Fruit fly (Drosophila melanogaster) whole organism, pupa: ENCODE results near the gene pps.

Source experiments
- CG10348 ChIP-seq: fragments of 200-800 bp; sonication (Bioruptor generic); IDR thresholded peaks from 2 replicates; pipeline ENCODE4 v1.3.6; 2022; ENCODE audit warnings: missing biosample characterization, missing genetic modification characterization
- CG13204 ChIP-seq: fragments of 200-800 bp; sonication (Bioruptor generic); optimal IDR thresholded peaks from 2 replicates; lab custom pipeline; 2018; ENCODE audit warnings: missing biosample characterization, mild to moderate bottlenecking, missing genetic modification characterization, moderate library complexity
- CG15710 ChIP-seq: fragments of 200-800 bp; sonication (Bioruptor generic); optimal IDR thresholded peaks from 2 replicates; lab custom pipeline; 2018; ENCODE audit warnings: missing biosample characterization, mild to moderate bottlenecking, missing genetic modification characterization, moderate library complexity
- CG17806 ChIP-seq: fragments of 200-800 bp; sonication (Bioruptor generic); optimal IDR thresholded peaks from 2 replicates; lab custom pipeline; 2018; ENCODE audit warnings: missing biosample characterization, mild to moderate bottlenecking, missing genetic modification characterization, moderate library complexity
- CG32121 ChIP-seq: fragments of 200-800 bp; sonication (Bioruptor generic); IDR thresholded peaks from 2 replicates; pipeline ENCODE4 v1.3.6; 2022; ENCODE audit warnings: missing biosample characterization, missing genetic modification characterization
- CG4496 ChIP-seq: fragments of 200-800 bp; sonication (Bioruptor generic); IDR thresholded peaks from 3 replicates; pipeline ENCODE4 v1.3.6; 2022; ENCODE audit warnings: missing biosample characterization, missing genetic modification characterization
- CG8159 ChIP-seq: fragments of 200-800 bp; sonication (Bioruptor generic); optimal IDR thresholded peaks from 3 replicates; lab custom pipeline; 2018; ENCODE audit warnings: missing biosample characterization, mild to moderate bottlenecking, missing genetic modification characterization, moderate library complexity
- CG9948 ChIP-seq: fragments of 200-800 bp; sonication (Bioruptor generic); optimal IDR thresholded peaks from 2 replicates; lab custom pipeline; 2018; ENCODE audit warnings: missing biosample characterization, mild to moderate bottlenecking, missing genetic modification characterization, moderate library complexity
- EcR ChIP-seq: fragments of 200-800 bp; sonication (Bioruptor generic); optimal IDR thresholded peaks from 3 replicates; lab custom pipeline; 2019; ENCODE audit warnings: missing biosample characterization, missing genetic modification characterization, mild to moderate bottlenecking, moderate library complexity, missing genetic modification reagents
- Ets98B ChIP-seq: fragments of 200-800 bp; sonication (Bioruptor generic); IDR thresholded peaks from 2 replicates; pipeline ENCODE4 v1.3.6; 2022; ENCODE audit warnings: missing biosample characterization, missing genetic modification characterization
- Pif1A ChIP-seq: fragments of 200-800 bp; sonication (Bioruptor generic); optimal IDR thresholded peaks from 3 replicates; lab custom pipeline; 2016; ENCODE audit warnings: missing biosample characterization, missing genetic modification characterization
- Pif1B ChIP-seq: fragments of 200-800 bp; sonication (Bioruptor generic); optimal IDR thresholded peaks from 3 replicates; lab custom pipeline; 2016; ENCODE audit warnings: missing biosample characterization, missing genetic modification characterization
- gl ChIP-seq: fragments of 200-800 bp; sonication (Bioruptor generic); optimal IDR thresholded peaks from 2 replicates; lab custom pipeline; 2018; ENCODE audit warnings: missing biosample characterization, mild to moderate bottlenecking, missing genetic modification characterization

- peak; percentile 52 for TF ChIP-seq CG13204 (GFP tag; lab: Kevin White, UChicago)
- peak; percentile 34 for TF ChIP-seq EcR (GFP tag; lab: Kevin White, UChicago)
- no peak for TF ChIP-seq CG10348 (GFP tag; lab: Robert Waterston, UW)
- no peak for TF ChIP-seq Ets98B
- TF ChIP-seq gl = peak; percentile 51
- TF ChIP-seq CG32121 (GFP tag; lab: Robert Waterston, UW) = peak; percentile 43
- no peak for TF ChIP-seq CG15710 (tag; lab: Kevin White, UChicago)
- peak; percentile 5 for TF ChIP-seq Pif1A (GFP tag; lab: Kevin White, UChicago)
- no peak for TF ChIP-seq CG17806 (tag; lab: Kevin White, UChicago)
- TF ChIP-seq CG4496 (GFP tag; lab: Robert Waterston, UW) = no peak; the same call in 2 of the 3 replicates
- no peak for TF ChIP-seq Pif1B (GFP tag; lab: Kevin White, UChicago)
- TF ChIP-seq CG9948 (tag; lab: Kevin White, UChicago) = peak; percentile 5
- peak; percentile 18 for TF ChIP-seq CG8159 (tag; lab: Kevin White, UChicago)
Measured at dm6 chr3R:12449617-12450242, 36.1 kb downstream of the pps start.
